Worm (Caenorhabditis elegans): Measurements from ENCODE around the gene srz-82.

srz-82 gene

ce11 chrIV:3491477-3491876, 8.8 kb downstream of the srz-82 start, which contains the start of gene srz-78 (continued):
- TF ChIP-seq atf-7 (tag; optimal IDR thresholded peaks at IDR 0.05) (no peak), snpc-1.3 (tag; optimal IDR thresholded peaks at IDR 0.05; ENCODE audit: insufficient read depth) (no peak), ztf-25 (GFP tag; IDR thresholded peaks at IDR 0.05) (no peak), let-526 (GFP tag; IDR thresholded peaks at IDR 0.05) (no peak), bed-2 (GFP tag; IDR thresholded peaks at IDR 0.05) (no peak)

- TF ChIP-seq nhr-120 (GFP tag; IDR thresholded peaks at IDR 0.05) (no peak), F23B12.7 (tag; optimal IDR thresholded peaks at IDR 0.05; ENCODE audit: insufficient read depth) (no peak), ceh-27 (GFP tag; optimal IDR thresholded peaks at IDR 0.05) (no peak), akir-1 (GFP tag; optimal IDR thresholded peaks at IDR 0.05) (no peak), mcd-1 (GFP tag; IDR thresholded peaks at IDR 0.05) (no peak), lsl-1 (GFP tag; optimal IDR thresholded peaks at IDR 0.05) (no peak), gei-17 (GFP tag; optimal IDR thresholded peaks at IDR 0.05) (no peak), unc-130 (GFP tag; optimal IDR thresholded peaks at IDR 0.05) (no peak), Y53F4B.3 (GFP tag; IDR thresholded peaks at IDR 0.05) (no peak)
Observed at ce11 chrIV:3493310-3493709, 10.6 kb downstream of the srz-82 start, which contains the start of gene srz-79. Gene srz-79, plus strand, starts transcription at chrIV:3493610.

- TF ChIP-seq hlh-26 (GFP tag; conservative IDR thresholded peaks at IDR 0.05): no peak
- no peak for TF ChIP-seq C06A6.2 (GFP tag; conservative IDR thresholded peaks at IDR 0.05)
- TF ChIP-seq mel-28 (tag; optimal IDR thresholded peaks at IDR 0.05; ENCODE audit: borderline replicate concordance): no peak
- no peak for TF ChIP-seq ceh-27 (GFP tag; optimal IDR thresholded peaks at IDR 0.05)
- no peak for TF ChIP-seq lag-1 (GFP tag; IDR thresholded peaks at IDR 0.05)
- no peak for TF ChIP-seq C17E4.6 (GFP tag; IDR thresholded peaks at IDR 0.05)
- no peak for TF ChIP-seq madf-8 (GFP tag; conservative IDR thresholded peaks at IDR 0.05)
- TF ChIP-seq nhr-80 (tag; optimal IDR thresholded peaks at IDR 0.05): no peak
- no peak for TF ChIP-seq sea-2 (GFP tag; IDR thresholded peaks at IDR 0.05)
- TF ChIP-seq lin-40 (tag; optimal IDR thresholded peaks at IDR 0.05): no peak
- TF ChIP-seq B0261.1 (tag; optimal IDR thresholded peaks at IDR 0.05): no peak
- TF ChIP-seq F49E8.2 (tag; optimal IDR thresholded peaks at IDR 0.05; ENCODE audit: insufficient read depth): no peak
- no peak for TF ChIP-seq die-1 (tag; optimal IDR thresholded peaks at IDR 0.05)
- no peak for TF ChIP-seq ztf-22 (GFP tag; optimal IDR thresholded peaks at IDR 0.05)
- no peak for TF ChIP-seq let-526 (GFP tag; IDR thresholded peaks at IDR 0.05)
Observed at ce11 chrIV:3496358-3496757, 13.7 kb downstream of the srz-82 start, which contains the start of gene C09G12.17. Gene C09G12.17, minus strand, starts transcription at chrIV:3496458.

ce11 chrIV:3497909-3498308, 15.2 kb downstream of the srz-82 start, which contains the start of gene ceh-53:
Gene ceh-53, plus strand, starts transcription at chrIV:3498209.
- TF ChIP-seq Y95B8A.8 (GFP tag; IDR thresholded peaks at IDR 0.05) (no peak), lin-40 (tag; optimal IDR thresholded peaks at IDR 0.05) (no peak), F55B11.4 (tag; optimal IDR thresholded peaks at IDR 0.05; ENCODE audit: borderline replicate concordance, insufficient read depth) (no peak), die-1 (tag; optimal IDR thresholded peaks at IDR 0.05) (no peak), nhr-80 (tag; optimal IDR thresholded peaks at IDR 0.05) (no peak)

- TF ChIP-seq zfh-2 (GFP tag; conservative IDR thresholded peaks at IDR 0.05) (peak; percentile 47; the same call in 1 of the 2 replicates), die-1 (tag; optimal IDR thresholded peaks at IDR 0.05) (no peak), lin-26 (GFP tag; IDR thresholded peaks at IDR 0.05) (no peak), ccch-3 (GFP tag; optimal IDR thresholded peaks at IDR 0.05) (no peak), ztf-28 (GFP tag; IDR thresholded peaks at IDR 0.05) (no peak), tbx-9 (tag; optimal IDR thresholded peaks at IDR 0.05; ENCODE audit: borderline replicate concordance) (no peak), F39B2.1 (GFP tag; IDR thresholded peaks at IDR 0.05) (no peak), snpc-1.3 (tag; optimal IDR thresholded peaks at IDR 0.05; ENCODE audit: insufficient read depth) (no peak), attf-3 (GFP tag; conservative IDR thresholded peaks at IDR 0.05) (no peak), tlf-1 (GFP tag; optimal IDR thresholded peaks at IDR 0.05) (no peak), ceh-58 (GFP tag; IDR thresholded peaks at IDR 0.05) (0 out of 2 replicates have a peak, but pooled peaks have one; percentile 35), cebp-2 (GFP tag; IDR thresholded peaks at IDR 0.05) (no peak), F10E7.11 (tag; optimal IDR thresholded peaks at IDR 0.05) (no peak), K12H6.12 (tag; optimal IDR thresholded peaks at IDR 0.05) (no peak)
Observed at ce11 chrIV:3501981-3502736, 19.5 kb downstream of the srz-82 start.

Measured in whole organism, young adult.